Worm (Caenorhabditis elegans) whole organism, early embryonic: ENCODE results near the gene lron-1.

Experiments
- F13C5.2 ChIP-seq: sonication (generic microtip); optimal IDR thresholded peaks from 2 replicates; lab custom pipeline; 2017; ENCODE audit warnings: mild to moderate bottlenecking, missing genetic modification characterization, inconsistent platforms, missing compliant biosample characterization
- ama-1 ChIP-seq: fragments of 150-350 bp; optimal IDR thresholded peaks from 2 replicates; lab custom pipeline; 2014
- ceh-13 ChIP-seq: fragments of 200-800 bp; sonication (Bioruptor generic); optimal IDR thresholded peaks from 2 replicates; lab custom pipeline; 2018; ENCODE audit warnings: mild to moderate bottlenecking, missing genetic modification characterization, missing compliant biosample characterization
- ceh-36 ChIP-seq: sonication (generic microtip); optimal IDR thresholded peaks from 2 replicates; lab custom pipeline; 2016; ENCODE audit warnings: missing genetic modification characterization, inconsistent platforms, missing compliant biosample characterization
- hmbx-1 ChIP-seq: sonication (generic microtip); optimal IDR thresholded peaks from 2 replicates; lab custom pipeline; 2016; ENCODE audit warnings: mild to moderate bottlenecking, missing genetic modification characterization, missing compliant biosample characterization
- pes-1 ChIP-seq: fragments of 200-800 bp; sonication (Bioruptor generic); IDR thresholded peaks from 2 replicates; pipeline ENCODE4 v1.3.6; 2022; ENCODE audit warnings: missing genetic modification reagents, missing genetic modification characterization, missing compliant biosample characterization
- scrt-1 ChIP-seq: fragments of 200-800 bp; sonication (Bioruptor generic); IDR thresholded peaks from 2 replicates; pipeline ENCODE4 v1.3.6; 2022; ENCODE audit warnings: missing genetic modification characterization, missing compliant biosample characterization
- sea-1 ChIP-seq: fragments of 200-800 bp; sonication (Bioruptor generic); conservative IDR thresholded peaks from 2 replicates; pipeline ENCODE4 v1.3.6; 2022; ENCODE audit warnings: missing genetic modification characterization, missing compliant biosample characterization
- tbx-11 ChIP-seq: fragments of 200-800 bp; sonication (Bioruptor generic); IDR thresholded peaks from 2 replicates; pipeline ENCODE4 v1.3.6; 2022; ENCODE audit warnings: missing genetic modification characterization, missing compliant biosample characterization
- tbx-37 ChIP-seq: fragments of 200-800 bp; sonication (Bioruptor generic); conservative IDR thresholded peaks from 2 replicates; pipeline ENCODE4 v1.3.6; 2022; ENCODE audit warnings: missing genetic modification reagents, missing genetic modification characterization, missing compliant biosample characterization

DNA sequence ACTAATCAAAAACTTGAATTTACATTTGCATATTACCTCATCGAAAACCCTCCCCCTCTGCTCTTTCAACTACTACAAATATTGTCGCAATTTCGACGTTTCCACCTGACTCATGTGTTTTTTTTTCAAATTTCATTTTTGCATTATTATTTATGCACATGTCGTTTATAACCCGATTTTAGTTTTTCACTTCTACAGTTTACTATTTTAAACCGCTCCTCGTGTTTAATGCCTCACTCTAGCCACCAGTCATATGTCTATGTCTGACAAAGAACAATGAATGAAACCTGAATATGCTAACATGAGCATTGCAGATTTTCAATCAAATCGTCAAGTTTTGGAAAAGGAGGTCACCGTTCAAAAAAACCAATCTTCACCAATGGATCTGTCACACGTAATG lies 38.4 kb upstream of the lron-1 start, which contains the start of gene T24C2.5:
- TF ChIP-seq F13C5.2 (tag; lab: Kevin White, UChicago) (no peak), tbx-37 (GFP tag; lab: Robert Waterston, UW) (no peak), ama-1 (lab: Kevin White, UChicago) (no peak), hmbx-1 (no peak), scrt-1 (GFP tag; lab: Robert Waterston, UW) (no peak), ceh-13 (GFP tag; lab: Kevin White, UChicago) (no peak), sea-1 (GFP tag; lab: Robert Waterston, UW) (no peak), pes-1 (GFP tag; lab: Robert Waterston, UW) (no peak), tbx-11 (GFP tag; lab: Robert Waterston, UW) (no peak), ceh-36 (tag; lab: Kevin White, UChicago) (no peak)
